Fruit fly (Drosophila melanogaster) whole organism: ENCODE measurements around the gene mio.

Experiments used
- CG8478 ChIP-seq: fragments of >200 bp; optimal IDR thresholded peaks from 2 replicates; lab custom pipeline; 2018; ENCODE audit warnings: inconsistent platforms
- Dll ChIP-seq: fragments of >200 bp; optimal IDR thresholded peaks from 2 replicates; lab custom pipeline; 2017
- EcR ChIP-seq, 2 experiments: fragments of >200 bp; optimal IDR thresholded peaks; 2 replicates each; lab custom pipeline; 2017; ENCODE audit warnings: missing biosample characterization in 2 of 2, missing genetic modification characterization in 2 of 2, missing genetic modification reagents in 2 of 2
- pan ChIP-seq: fragments of >200 bp; optimal IDR thresholded peaks from 2 replicates; lab custom pipeline; 2017
- psq ChIP-seq: fragments of >200 bp; optimal IDR thresholded peaks from 2 replicates; lab custom pipeline; 2017
- usp ChIP-seq: fragments of >200 bp; optimal IDR thresholded peaks from 2 replicates; lab custom pipeline; 2017; ENCODE audit warnings: missing biosample characterization, missing genetic modification characterization, mixed read lengths

Gene mio

dm6 chr2L:2240493-2240892, 23.4 kb downstream of the mio start, which contains the start of gene Tengl1:
Gene Tengl1, minus strand, starts transcription at chr2L:2240593.
- TF ChIP-seq pan (no peak), CG8478 (no peak), usp (no peak), psq (lab: Kevin White, UChicago) (no peak), EcR (GFP tag; optimal IDR thresholded peaks at IDR 0.05; lab: Kevin White, UChicago) (no peak), Dll (lab: Kevin White, UChicago) (no peak)

- TF ChIP-seq EcR (GFP tag; optimal IDR thresholded peaks at IDR 0.05; lab: Kevin White, UChicago) (peak in 1 of 2 experiments; percentile 42), Dll (lab: Kevin White, UChicago) (peak; percentile 96), usp (no peak)
These were observed 25.0 kb downstream of the mio start, which contains the start of gene CG4267 for dm6 chr2L:2242139-2242538. Gene CG4267, plus strand, starts transcription at chr2L:2242378.

dm6 chr2L:2242783-2243182, 25.7 kb downstream of the mio start:
- TF ChIP-seq usp = no peak
- no peak for TF ChIP-seq psq (lab: Kevin White, UChicago)
- no peak for TF ChIP-seq EcR (GFP tag; optimal IDR thresholded peaks at IDR 0.05; lab: Kevin White, UChicago)
- TF ChIP-seq pan = no peak
- no peak for TF ChIP-seq Dll (lab: Kevin White, UChicago)
- no peak for TF ChIP-seq CG8478

dm6 chr2L:2249578-2249977, 32.5 kb downstream of the mio start:
- TF ChIP-seq EcR (GFP tag; optimal IDR thresholded peaks at IDR 0.05; lab: Kevin White, UChicago) = no peak
- no peak for TF ChIP-seq psq (lab: Kevin White, UChicago)
- no peak for TF ChIP-seq Dll (lab: Kevin White, UChicago)
- TF ChIP-seq pan = no peak
- TF ChIP-seq usp = no peak
- TF ChIP-seq CG8478 = no peak

- TF ChIP-seq usp (no peak), pan (no peak), psq (lab: Kevin White, UChicago) (no peak), Dll (lab: Kevin White, UChicago) (no peak), EcR (GFP tag; optimal IDR thresholded peaks at IDR 0.05; lab: Kevin White, UChicago) (no peak), CG8478 (no peak)
These were observed 34.1 kb downstream of the mio start, which contains the start of gene Ser12 for dm6 chr2L:2251175-2251574. Gene Ser12, minus strand, starts transcription at chr2L:2251275.

dm6 chr2L:2252241-2252640, 35.2 kb downstream of the mio start, which contains the start of gene CG17239:
Gene CG17239, minus strand, starts transcription at chr2L:2252341.
- TF ChIP-seq usp (no peak), psq (lab: Kevin White, UChicago) (no peak), EcR (GFP tag; optimal IDR thresholded peaks at IDR 0.05; lab: Kevin White, UChicago) (no peak), CG8478 (no peak), pan (no peak), Dll (lab: Kevin White, UChicago) (no peak)

- TF ChIP-seq psq (lab: Kevin White, UChicago) (no peak), Dll (lab: Kevin White, UChicago) (no peak), CG8478 (no peak), pan (no peak), EcR (GFP tag; optimal IDR thresholded peaks at IDR 0.05; lab: Kevin White, UChicago) (no peak), usp (no peak)
These were observed 35.7 kb downstream of the mio start, which contains the start of gene CG17234 for dm6 chr2L:2252745-2253144. Gene CG17234, plus strand, starts transcription at chr2L:2253045.

dm6 chr2L:2254950-2255349, 37.9 kb downstream of the mio start, which contains the start of gene Send1:
Gene Send1, minus strand, starts transcription at chr2L:2255050.
- TF ChIP-seq CG8478 (no peak), usp (no peak), pan (no peak), EcR (GFP tag; optimal IDR thresholded peaks at IDR 0.05; lab: Kevin White, UChicago) (no peak), psq (lab: Kevin White, UChicago) (no peak), Dll (lab: Kevin White, UChicago) (no peak)

- no peak for TF ChIP-seq psq (lab: Kevin White, UChicago)
- no peak for TF ChIP-seq EcR (GFP tag; optimal IDR thresholded peaks at IDR 0.05; lab: Kevin White, UChicago)
- no peak for TF ChIP-seq pan
- TF ChIP-seq usp = no peak
- no peak for TF ChIP-seq CG8478
- no peak for TF ChIP-seq Dll (lab: Kevin White, UChicago)
These were observed 46.1 kb downstream of the mio start, which contains the start of gene CG4270 for dm6 chr2L:2263142-2263541. Gene CG4270, plus strand, starts transcription at chr2L:2263442.

dm6 chr2L:2265221-2265620, 48.1 kb downstream of the mio start, which contains the start of gene CG34049:
Gene CG34049, minus strand, starts transcription at chr2L:2265321.
- TF ChIP-seq psq (lab: Kevin White, UChicago) (no peak), EcR (GFP tag; optimal IDR thresholded peaks at IDR 0.05; lab: Kevin White, UChicago) (no peak), CG8478 (no peak), Dll (lab: Kevin White, UChicago) (no peak), usp (no peak), pan (no peak)

dm6 chr2L:2269040-2269439, 52.0 kb downstream of the mio start, which contains the start of gene CG17242:
Gene CG17242, minus strand, starts transcription at chr2L:2269140.
- TF ChIP-seq psq (lab: Kevin White, UChicago) = no peak
- no peak for TF ChIP-seq CG8478
- TF ChIP-seq EcR (GFP tag; optimal IDR thresholded peaks at IDR 0.05; lab: Kevin White, UChicago) = no peak
